Worm (Caenorhabditis elegans): Measurements from ENCODE around the gene mog-3.

DNA sequence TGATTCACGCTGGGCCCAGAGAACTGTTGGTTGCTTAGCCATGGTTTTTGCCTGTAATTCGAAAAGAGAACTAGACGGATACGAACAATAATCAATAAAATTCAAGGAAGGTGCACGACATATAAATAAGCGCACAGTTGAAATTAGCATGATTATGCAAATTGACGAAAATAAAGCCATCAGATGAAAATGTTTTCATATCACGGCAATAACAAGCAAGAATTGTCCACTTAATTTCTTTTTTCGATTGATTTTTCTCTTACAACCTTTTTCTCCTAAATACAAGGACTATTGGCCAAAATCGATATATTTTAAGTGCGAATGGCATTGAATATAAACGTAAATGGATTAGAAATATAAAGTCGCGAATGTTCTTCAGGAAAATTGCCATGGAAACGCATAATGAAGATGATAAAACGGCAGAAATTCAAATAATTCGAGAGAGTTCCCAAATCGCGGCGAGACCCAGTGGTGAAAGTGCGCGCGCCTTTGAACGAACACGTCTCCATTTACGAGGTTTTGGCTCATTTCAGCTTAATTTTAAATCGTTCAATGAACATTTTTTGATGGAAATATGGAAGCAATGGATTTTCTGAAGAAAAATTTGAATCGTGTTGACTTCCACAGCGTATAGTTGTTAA is 33.6 kb upstream of the mog-3 start, which contains the start of the genes daf-41 and toc-1:
- TF ChIP-seq unc-39 (tag; optimal IDR thresholded peaks at IDR 0.05) (no peak), nhr-28 (tag; optimal IDR thresholded peaks at IDR 0.05) (no peak), elt-3 (tag; optimal IDR thresholded peaks at IDR 0.05) (no peak)
